Fruit fly (Drosophila melanogaster) whole organism, wandering third instar larva: ENCODE measurements around the gene CG13907.

Source experiments
- Dfd ChIP-seq: fragments of >200 bp; optimal IDR thresholded peaks from 2 replicates; lab custom pipeline; 2017; ENCODE audit warnings: missing biosample characterization, missing genetic modification characterization
- N ChIP-seq: fragments of >200 bp; optimal IDR thresholded peaks from 2 replicates; lab custom pipeline; 2018; ENCODE audit warnings: missing biosample characterization, missing external identifiers, missing genetic modification characterization
- OdsH ChIP-seq: fragments of 200-800 bp; sonication (Bioruptor generic); optimal IDR thresholded peaks from 2 replicates; lab custom pipeline; 2016; ENCODE audit warnings: missing biosample characterization, mild to moderate bottlenecking, missing genetic modification characterization
- h ChIP-seq: fragments of 200-800 bp; sonication (Bioruptor generic); optimal IDR thresholded peaks from 3 replicates; lab custom pipeline; 2016; ENCODE audit warnings: missing biosample characterization, mild to moderate bottlenecking, missing genetic modification characterization
- jim ChIP-seq: fragments of 175-275, 200-325 bp; sonication (Bioruptor generic); optimal IDR thresholded peaks from 2 replicates; lab custom pipeline; 2016; ENCODE audit warnings: missing biosample characterization, mild to moderate bottlenecking, missing genetic modification characterization
- psq ChIP-seq: fragments of 200-800 bp; sonication (Bioruptor generic); optimal IDR thresholded peaks from 3 replicates; lab custom pipeline; 2017; ENCODE audit warnings: missing biosample characterization, mild to moderate bottlenecking, missing genetic modification characterization, moderate library complexity
- usp ChIP-seq: fragments of >200 bp; optimal IDR thresholded peaks from 2 replicates; lab custom pipeline; 2017; ENCODE audit warnings: missing biosample characterization, missing genetic modification characterization

DNA sequence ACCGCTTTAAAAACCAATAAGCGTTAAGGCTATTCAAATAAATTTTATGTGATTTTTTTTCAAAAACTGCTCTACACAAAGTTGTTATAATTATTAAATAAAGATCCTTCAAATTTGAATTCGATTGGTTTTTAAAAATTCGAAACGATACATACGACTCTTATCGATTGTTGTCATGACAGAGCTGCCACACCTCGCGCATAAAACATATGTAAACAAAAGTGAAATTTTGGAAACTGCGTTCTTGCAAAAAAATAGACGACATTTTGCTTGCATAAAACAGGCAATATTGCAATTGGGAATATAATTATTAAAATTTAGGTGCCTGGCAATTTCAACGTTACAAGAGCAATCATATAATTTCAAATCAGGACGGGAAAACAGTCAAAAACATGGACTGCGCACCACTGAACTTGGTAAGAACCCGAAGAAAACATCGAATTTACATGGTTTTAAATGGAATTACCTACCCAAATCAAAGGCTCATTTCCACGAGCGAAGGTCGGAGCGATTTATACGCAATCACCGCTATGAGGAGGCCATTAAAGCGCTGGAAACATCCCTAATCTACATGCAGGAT, 46.3 kb downstream of the CG13907 start, which contains the start of gene CG42554:
- no peak for TF ChIP-seq N
- TF ChIP-seq psq (GFP tag; lab: Kevin White, UChicago): no peak
- TF ChIP-seq OdsH: no peak
- TF ChIP-seq usp (GFP tag; lab: Kevin White, UChicago): no peak
- TF ChIP-seq jim (GFP tag; lab: Kevin White, UChicago): no peak
- TF ChIP-seq Dfd (GFP tag; lab: Kevin White, UChicago): no peak
- TF ChIP-seq h (GFP tag; lab: Kevin White, UChicago): no peak
